Worm (Caenorhabditis elegans) whole organism, early embryonic: Measurements from ENCODE around the gene F25B4.7.

Experiments
- B0310.2 ChIP-seq: sonication (generic microtip); optimal IDR thresholded peaks from 2 replicates; lab custom pipeline; 2016; ENCODE audit warnings: mild to moderate bottlenecking, missing genetic modification characterization, missing compliant biosample characterization
- ama-1 ChIP-seq: fragments of 150-350 bp; optimal IDR thresholded peaks from 2 replicates; lab custom pipeline; 2014
- ceh-13 ChIP-seq: fragments of 200-800 bp; sonication (Bioruptor generic); optimal IDR thresholded peaks from 2 replicates; lab custom pipeline; 2018; ENCODE audit warnings: mild to moderate bottlenecking, missing genetic modification characterization, missing compliant biosample characterization
- ceh-36 ChIP-seq: sonication (generic microtip); optimal IDR thresholded peaks from 2 replicates; lab custom pipeline; 2016; ENCODE audit warnings: missing genetic modification characterization, inconsistent platforms, missing compliant biosample characterization
- ets-7 ChIP-seq: sonication (generic microtip); optimal IDR thresholded peaks from 2 replicates; lab custom pipeline; 2016; ENCODE audit warnings: missing genotype, missing genetic modification characterization, missing compliant biosample characterization
- flt-1 ChIP-seq: fragments of 200-800 bp; sonication (Bioruptor generic); IDR thresholded peaks from 2 replicates; pipeline ENCODE4 v1.3.6; 2022; ENCODE audit warnings: missing genetic modification characterization, missing compliant biosample characterization
- hmg-4 ChIP-seq: fragments of 200-800 bp; sonication (Bioruptor generic); optimal IDR thresholded peaks from 2 replicates; lab custom pipeline; 2018; ENCODE audit warnings: mild to moderate bottlenecking, missing genetic modification characterization, missing compliant biosample characterization
- pes-1 ChIP-seq: fragments of 200-800 bp; sonication (Bioruptor generic); IDR thresholded peaks from 2 replicates; pipeline ENCODE4 v1.3.6; 2022; ENCODE audit warnings: missing genetic modification reagents, missing genetic modification characterization, missing compliant biosample characterization
- scrt-1 ChIP-seq: fragments of 200-800 bp; sonication (Bioruptor generic); IDR thresholded peaks from 2 replicates; pipeline ENCODE4 v1.3.6; 2022; ENCODE audit warnings: missing genetic modification characterization, missing compliant biosample characterization
- sea-1 ChIP-seq: fragments of 200-800 bp; sonication (Bioruptor generic); conservative IDR thresholded peaks from 2 replicates; pipeline ENCODE4 v1.3.6; 2022; ENCODE audit warnings: missing genetic modification characterization, missing compliant biosample characterization
- tbx-37 ChIP-seq: fragments of 200-800 bp; sonication (Bioruptor generic); conservative IDR thresholded peaks from 2 replicates; pipeline ENCODE4 v1.3.6; 2022; ENCODE audit warnings: missing genetic modification reagents, missing genetic modification characterization, missing compliant biosample characterization
- tra-4 ChIP-seq: sonication (generic microtip); optimal IDR thresholded peaks from 2 replicates; lab custom pipeline; 2017; ENCODE audit warnings: missing genetic modification characterization, missing compliant biosample characterization

DNA sequence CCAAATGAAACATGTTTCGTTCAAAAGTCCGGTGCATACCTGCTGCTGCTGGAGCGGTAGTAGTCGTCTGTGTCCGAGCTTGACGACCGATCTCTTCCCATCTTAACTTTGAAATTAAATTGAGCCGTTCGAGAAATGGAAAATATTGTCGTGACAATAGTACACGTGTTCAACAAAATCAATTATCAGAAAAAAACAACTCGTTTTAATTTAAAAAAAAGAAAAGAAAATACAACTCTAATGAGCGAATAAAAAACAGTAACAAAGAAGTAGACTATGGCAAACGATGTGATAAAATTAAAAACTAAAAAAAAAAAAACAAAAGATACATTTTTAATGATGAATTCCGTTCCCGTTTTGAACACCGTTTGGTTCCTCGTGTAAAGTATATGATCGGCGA, 4.5 kb downstream of the F25B4.7 start, which contains the start of gene prp-39:
- no peak for TF ChIP-seq pes-1 (GFP tag; lab: Robert Waterston, UW)
- TF ChIP-seq ama-1 (lab: Kevin White, UChicago) = no peak
- no peak for TF ChIP-seq tra-4 (tag; lab: Kevin White, UChicago)
- TF ChIP-seq sea-1 = no peak
- TF ChIP-seq flt-1 (GFP tag; lab: Robert Waterston, UW) = no peak
- TF ChIP-seq scrt-1 (GFP tag; lab: Robert Waterston, UW) = no peak
- TF ChIP-seq ets-7 (tag; lab: Kevin White, UChicago) = no peak
- TF ChIP-seq ceh-13 (GFP tag; lab: Kevin White, UChicago) = no peak
- TF ChIP-seq tbx-37 (GFP tag; lab: Robert Waterston, UW) = no peak
- TF ChIP-seq ceh-36 (tag; lab: Kevin White, UChicago) = no peak
- no peak for TF ChIP-seq B0310.2 (tag; lab: Kevin White, UChicago)
- TF ChIP-seq hmg-4 (GFP tag; lab: Kevin White, UChicago) = no peak
